Worm (Caenorhabditis elegans) whole organism, L4 larva: ENCODE measurements around the gene tbx-2.

Source experiments
- D1046.2 ChIP-seq: fragments of 200-800 bp; sonication (Bioruptor generic); IDR thresholded peaks from 2 replicates; pipeline ENCODE4 v1.3.6; 2022; ENCODE audit warnings: missing genetic modification characterization, missing compliant biosample characterization
- F26F4.8 ChIP-seq: fragments of 200-800 bp; sonication (Bioruptor generic); conservative IDR thresholded peaks from 2 replicates; pipeline ENCODE4 v1.3.6; 2022; ENCODE audit warnings: missing genetic modification characterization, missing compliant biosample characterization
- F49E8.2 ChIP-seq: sonication (generic microtip); optimal IDR thresholded peaks from 2 replicates; lab custom pipeline; 2016; ENCODE audit warnings: missing compliant biosample characterization, mild to moderate bottlenecking, missing genetic modification characterization, borderline replicate concordance
- R02D3.7 ChIP-seq: fragments of 150-350 bp; sonication (generic microtip); optimal IDR thresholded peaks from 3 replicates; lab custom pipeline; 2014; ENCODE audit warnings: missing biosample characterization, missing genetic modification characterization
- T26A8.4 ChIP-seq: fragments of 200-800 bp; sonication (Bioruptor generic); IDR thresholded peaks from 2 replicates; pipeline ENCODE4 v1.3.6; 2022; ENCODE audit warnings: missing genetic modification characterization, missing compliant biosample characterization
- Y105C5A.15 ChIP-seq: fragments of 200-800 bp; sonication (Bioruptor generic); IDR thresholded peaks from 2 replicates; pipeline ENCODE4 v1.3.6; 2022; ENCODE audit warnings: missing genetic modification characterization, missing compliant biosample characterization
- Y5F2A.4 ChIP-seq: fragments of 200-800 bp; sonication (Bioruptor generic); optimal IDR thresholded peaks from 2 replicates; lab custom pipeline; 2018; ENCODE audit warnings: mild to moderate bottlenecking, missing genetic modification characterization, missing compliant biosample characterization
- ZK546.5 ChIP-seq, 2 experiments: sonication (generic microtip); optimal IDR thresholded peaks; 2 replicates each; lab custom pipeline; 2017; ENCODE audit warnings: missing biosample characterization in 2 of 2, missing genetic modification characterization in 2 of 2
- aha-1 ChIP-seq: fragments of 150-350 bp; peaks from one replicate; lab custom pipeline; 2014; ENCODE audit warnings: missing biosample characterization, missing genetic modification characterization
- attf-4 ChIP-seq: sonication (generic microtip); optimal IDR thresholded peaks from 3 replicates; lab custom pipeline; 2017; ENCODE audit warnings: missing biosample characterization, missing genetic modification characterization
- ceh-20 ChIP-seq: fragments of 200-800 bp; sonication (Bioruptor generic); IDR thresholded peaks from 2 replicates; pipeline ENCODE4 v1.3.6; 2022; ENCODE audit warnings: missing genetic modification reagents, missing genetic modification characterization, missing compliant biosample characterization
- ceh-28 ChIP-seq: fragments of 150-350 bp; optimal IDR thresholded peaks from 2 replicates; lab custom pipeline; 2014; ENCODE audit warnings: missing biosample characterization, missing genetic modification reagents, missing genetic modification characterization
- ceh-44 ChIP-seq: fragments of 200-800 bp; sonication (Bioruptor generic); IDR thresholded peaks from 2 replicates; pipeline ENCODE4 v1.3.6; 2022; ENCODE audit warnings: missing genetic modification reagents, missing genetic modification characterization, missing compliant biosample characterization
- cey-2 ChIP-seq: sonication (generic microtip); optimal IDR thresholded peaks from 3 replicates; lab custom pipeline; 2017; ENCODE audit warnings: missing genetic modification characterization, mild to moderate bottlenecking, missing compliant biosample characterization, antibody characterized with exemption, borderline replicate concordance; ENCODE audit not compliant: insufficient read depth
- daf-16 ChIP-seq, 3 experiments: sonication (generic microtip); optimal IDR thresholded peaks; 2 replicates each; lab custom pipeline; 2016 to 2017; ENCODE audit warnings: missing genetic modification characterization in 3 of 3, missing genetic modification reagents in 3 of 3, mild to moderate bottlenecking in 2 of 3, missing compliant biosample characterization in 2 of 3, missing biosample characterization in 1 of 3, moderate library complexity in 1 of 3
- daf-8 ChIP-seq: fragments of 200-800 bp; sonication (Bioruptor generic); IDR thresholded peaks from 2 replicates; pipeline ENCODE4 v1.3.6; 2022; ENCODE audit warnings: missing genetic modification characterization, missing compliant biosample characterization
- dmd-6 ChIP-seq: fragments of 200-800 bp; sonication (Bioruptor generic); IDR thresholded peaks from 2 replicates; pipeline ENCODE4 v1.3.6; 2022; ENCODE audit warnings: missing genetic modification reagents, missing genetic modification characterization, missing compliant biosample characterization
- dmd-8 ChIP-seq: fragments of 200-800 bp; sonication (Bioruptor generic); IDR thresholded peaks from 2 replicates; pipeline ENCODE4 v1.3.6; 2022; ENCODE audit warnings: missing genetic modification characterization, missing compliant biosample characterization
- egl-43 ChIP-seq: fragments of 200-800 bp; sonication (Bioruptor generic); IDR thresholded peaks from 2 replicates; pipeline ENCODE4 v1.3.6; 2022; ENCODE audit warnings: missing genetic modification reagents, missing genetic modification characterization, missing compliant biosample characterization
- fos-1 ChIP-seq: fragments of 150-350 bp; optimal IDR thresholded peaks from 2 replicates; lab custom pipeline; 2014; ENCODE audit warnings: missing biosample characterization, missing genetic modification characterization
- hif-1 ChIP-seq, 2 experiments: sonication (generic microtip); optimal IDR thresholded peaks; 2 replicates each; lab custom pipeline; 2016 to 2017; ENCODE audit warnings: missing compliant biosample characterization in 2 of 2, missing genetic modification characterization in 2 of 2, missing genetic modification reagents in 2 of 2, missing genotype in 2 of 2, mild to moderate bottlenecking in 1 of 2
- hlh-11 ChIP-seq: fragments of 200-800 bp; sonication (Bioruptor generic); optimal IDR thresholded peaks from 2 replicates; lab custom pipeline; 2018; ENCODE audit warnings: mild to moderate bottlenecking, missing genetic modification characterization, missing compliant biosample characterization
- hlh-30 ChIP-seq: sonication (generic microtip); optimal IDR thresholded peaks from 2 replicates; lab custom pipeline; 2017; ENCODE audit warnings: antibody characterized with exemption, mild to moderate bottlenecking, missing genetic modification characterization, missing compliant biosample characterization; ENCODE audit not compliant: insufficient read depth
- hmg-1.1 ChIP-seq: fragments of 200-800 bp; sonication (Bioruptor generic); IDR thresholded peaks from 2 replicates; pipeline ENCODE4 v1.3.6; 2022; ENCODE audit warnings: missing genetic modification reagents, missing genetic modification characterization, missing compliant biosample characterization
- lin-1 ChIP-seq: fragments of 200-800 bp; sonication (Bioruptor generic); IDR thresholded peaks from 2 replicates; pipeline ENCODE4 v1.3.6; 2022; ENCODE audit warnings: missing genetic modification reagents, missing genetic modification characterization, missing compliant biosample characterization
- lin-15B ChIP-seq: fragments of 150-350 bp; sonication (generic microtip); optimal IDR thresholded peaks from 3 replicates; lab custom pipeline; 2014; ENCODE audit warnings: missing biosample characterization, missing genetic modification characterization
- lin-39 ChIP-seq: fragments of 150-350 bp; optimal IDR thresholded peaks from 2 replicates; lab custom pipeline; 2014; ENCODE audit warnings: missing biosample characterization, missing genetic modification reagents, missing genetic modification characterization
- lir-3 ChIP-seq: sonication (generic microtip); optimal IDR thresholded peaks from 2 replicates; lab custom pipeline; 2016; ENCODE audit warnings: mild to moderate bottlenecking, missing genetic modification characterization, missing compliant biosample characterization
- lsy-2 ChIP-seq, 2 experiments: fragments of 150-350 bp in 1 of 2; sonication (generic microtip) in 1 of 2; optimal IDR thresholded peaks; 2 replicates each; lab custom pipeline; 2014 to 2017; ENCODE audit warnings: missing biosample characterization in 2 of 2, missing genetic modification characterization in 2 of 2
- mes-2 ChIP-seq: sonication (generic microtip); optimal IDR thresholded peaks from 2 replicates; lab custom pipeline; 2016; ENCODE audit warnings: missing genotype, mild to moderate bottlenecking, missing genetic modification characterization, missing compliant biosample characterization; ENCODE audit not compliant: poor library complexity, severe bottlenecking
- mxl-2 ChIP-seq: fragments of 200-800 bp; sonication (Bioruptor generic); conservative IDR thresholded peaks from 2 replicates; pipeline ENCODE4 v1.3.6; 2022; ENCODE audit warnings: missing genetic modification reagents, missing genetic modification characterization, missing compliant biosample characterization
- nhr-10 ChIP-seq: fragments of 150-350 bp; optimal IDR thresholded peaks from 2 replicates; lab custom pipeline; 2014; ENCODE audit warnings: missing biosample characterization, missing genetic modification characterization
- nhr-11 ChIP-seq: fragments of 150-350 bp; optimal IDR thresholded peaks from 2 replicates; lab custom pipeline; 2014; ENCODE audit warnings: missing biosample characterization, missing genetic modification characterization
- nhr-111 ChIP-seq: fragments of 200-800 bp; sonication (Bioruptor generic); optimal IDR thresholded peaks from 2 replicates; lab custom pipeline; 2018; ENCODE audit warnings: mild to moderate bottlenecking, missing genetic modification characterization, missing compliant biosample characterization
- nhr-28 ChIP-seq: fragments of 150-350 bp; optimal IDR thresholded peaks from 2 replicates; lab custom pipeline; 2014; ENCODE audit warnings: missing biosample characterization, missing genetic modification characterization
- nhr-42 ChIP-seq: fragments of 200-800 bp; sonication (Bioruptor generic); IDR thresholded peaks from 2 replicates; pipeline ENCODE4 v1.3.6; 2022; ENCODE audit warnings: missing genetic modification characterization, missing compliant biosample characterization
- nhr-77 ChIP-seq: fragments of 150-350 bp; optimal IDR thresholded peaks from 2 replicates; lab custom pipeline; 2014; ENCODE audit warnings: missing biosample characterization, missing genetic modification characterization
- pha-4 ChIP-seq, 2 experiments: fragments of 150-350 bp in 1 of 2; fragments of 200-800 bp in 1 of 2; sonication (Bioruptor generic) in 1 of 2; IDR thresholded peaks in 1 of 2; optimal IDR thresholded peaks in 1 of 2; 2 replicates each; pipeline versions ENCODE4 v1.3.6 to Lab custom; 2014 to 2022; ENCODE audit warnings: missing genetic modification characterization in 2 of 2, missing genetic modification reagents in 2 of 2, missing biosample characterization in 1 of 2, missing compliant biosample characterization in 1 of 2
- saeg-2 ChIP-seq: fragments of 200-800 bp; sonication (Bioruptor generic); IDR thresholded peaks from 2 replicates; pipeline ENCODE4 v1.3.6; 2022; ENCODE audit warnings: missing genetic modification reagents, missing genetic modification characterization, missing compliant biosample characterization
- set-16 ChIP-seq: fragments of 200-800 bp; sonication (Bioruptor generic); IDR thresholded peaks from 2 replicates; pipeline ENCODE4 v1.3.6; 2022; ENCODE audit warnings: missing genetic modification reagents, missing genetic modification characterization, missing compliant biosample characterization
- snpc-4 ChIP-seq: fragments of 150-350 bp; optimal IDR thresholded peaks from 2 replicates; lab custom pipeline; 2014; ENCODE audit warnings: missing biosample characterization, missing genetic modification characterization
- spr-1 ChIP-seq: sonication (generic microtip); optimal IDR thresholded peaks from 2 replicates; lab custom pipeline; 2016; ENCODE audit warnings: mild to moderate bottlenecking, missing genetic modification characterization, missing compliant biosample characterization
- unc-130 ChIP-seq: sonication (generic microtip); optimal IDR thresholded peaks from 2 replicates; lab custom pipeline; 2016; ENCODE audit warnings: missing genetic modification reagents, missing genetic modification characterization, missing compliant biosample characterization
- unc-39 ChIP-seq: sonication (generic microtip); optimal IDR thresholded peaks from 2 replicates; lab custom pipeline; 2017; ENCODE audit warnings: missing biosample characterization, missing genetic modification characterization
- unc-62 ChIP-seq, 3 experiments: fragments of 150-350 bp in 1 of 3; sonication (generic microtip); optimal IDR thresholded peaks in 2 of 3; peaks in 1 of 3; 1 replicate in 1 of 3; 2 replicates in 2 of 3; lab custom pipeline; 2014 to 2017; ENCODE audit warnings: missing biosample characterization in 3 of 3, missing genetic modification characterization in 3 of 3, missing genetic modification reagents in 3 of 3, missing genotype in 1 of 3
- zag-1 ChIP-seq: fragments of 150-350 bp; optimal IDR thresholded peaks from 2 replicates; lab custom pipeline; 2014; ENCODE audit warnings: missing biosample characterization, missing genetic modification characterization
- zfp-2 ChIP-seq: sonication (generic microtip); optimal IDR thresholded peaks from 2 replicates; lab custom pipeline; 2016; ENCODE audit warnings: mild to moderate bottlenecking, missing genetic modification characterization, missing compliant biosample characterization
- zip-2 ChIP-seq: fragments of 150-350 bp; optimal IDR thresholded peaks from 2 replicates; lab custom pipeline; 2014; ENCODE audit warnings: missing biosample characterization, missing genetic modification characterization
- ztf-11 ChIP-seq: fragments of 150-350 bp; optimal IDR thresholded peaks from 2 replicates; lab custom pipeline; 2014; ENCODE audit warnings: missing biosample characterization, missing genetic modification characterization
- ztf-7 ChIP-seq: fragments of 150-350 bp; optimal IDR thresholded peaks from 2 replicates; lab custom pipeline; 2014; ENCODE audit warnings: missing biosample characterization, missing genetic modification characterization

Gene tbx-2

ce11 chrIII:5172470-5172869, 36.4 kb upstream of the tbx-2 start, which contains the start of gene K10D2.5 (continued):
- TF ChIP-seq T26A8.4 (GFP tag; lab: Robert Waterston, UW) (peak; percentile 80), fos-1 (no peak), hmg-1.1 (GFP tag; lab: Robert Waterston, UW) (peak; percentile 85), unc-39 (tag; lab: Kevin White, UChicago) (no peak), hif-1 (tag; optimal IDR thresholded peaks at IDR 0.05; lab: Kevin White, UChicago) (peak in 1 of 2 experiments; percentile 96), daf-16 (GFP tag; optimal IDR thresholded peaks at IDR 0.05; lab: Kevin White, UChicago) (peak in 1 of 2 experiments; percentile 71), daf-16 (tag; optimal IDR thresholded peaks at IDR 0.05; lab: Kevin White, UChicago) (peak; percentile 42), cey-2 (no peak), lir-3 (tag; lab: Kevin White, UChicago) (peak; percentile 4), hlh-30 (tag; lab: Kevin White, UChicago) (peak; percentile 71), ztf-7 (no peak), nhr-10 (tag; lab: Kevin White, UChicago) (no peak), dmd-6 (peak; percentile 91), lin-39 (tag; lab: Kevin White, UChicago) (no peak), nhr-111 (no peak), set-16 (GFP tag; lab: Robert Waterston, UW) (peak; percentile 68), spr-1 (tag; lab: Kevin White, UChicago) (peak; percentile 43), unc-130 (peak; percentile 98), attf-4 (no peak), pha-4 (GFP tag; IDR thresholded peaks at IDR 0.05; lab: Robert Waterston, UW) (no peak), pha-4 (tag; optimal IDR thresholded peaks at IDR 0.05; lab: Kevin White, UChicago) (peak; percentile 60), aha-1 (tag; lab: Kevin White, UChicago) (peak; percentile 85), nhr-28 (tag; lab: Kevin White, UChicago) (peak; percentile 72), ztf-11 (tag; lab: Kevin White, UChicago) (no peak), zip-2 (tag; lab: Kevin White, UChicago) (no peak), lin-15B (tag; lab: Kevin White, UChicago) (peak; percentile 90), ceh-20 (GFP tag; lab: Robert Waterston, UW) (peak; percentile 93), F26F4.8 (no peak), ceh-44 (GFP tag; lab: Robert Waterston, UW) (peak; percentile 99), R02D3.7 (no peak), zag-1 (tag; lab: Kevin White, UChicago) (no peak), lsy-2 (tag; optimal IDR thresholded peaks at IDR 0.05; lab: Kevin White, UChicago) (peak; percentile 72 to 92), lin-1 (GFP tag; lab: Robert Waterston, UW) (peak; percentile 54), snpc-4 (tag; lab: Kevin White, UChicago) (no peak), daf-8 (GFP tag; lab: Robert Waterston, UW) (no peak), zfp-2 (tag; lab: Kevin White, UChicago) (peak; percentile 40), Y105C5A.15 (GFP tag; lab: Robert Waterston, UW) (peak; percentile 87; the same call in 1 of the 2 replicates), ceh-28 (tag; lab: Kevin White, UChicago) (no peak), Y5F2A.4 (no peak), mxl-2 (GFP tag; lab: Robert Waterston, UW) (peak; percentile 83; the same call in 1 of the 2 replicates), nhr-42 (peak; percentile 81; the same call in 1 of the 2 replicates), nhr-11 (tag; lab: Kevin White, UChicago) (peak; percentile 84), egl-43 (peak; percentile 83), unc-62 (GFP tag; optimal IDR thresholded peaks at IDR 0.05 in 1 of 2; lab: Kevin White, UChicago) (peak in 1 of 2 experiments; percentile 91), unc-62 (tag; optimal IDR thresholded peaks at IDR 0.05; lab: Kevin White, UChicago) (no peak), F49E8.2 (tag; lab: Kevin White, UChicago) (peak; percentile 82), mes-2 (tag; lab: Kevin White, UChicago) (peak; percentile 100), hlh-11 (tag; lab: Kevin White, UChicago) (peak; percentile 76), nhr-77 (tag; lab: Kevin White, UChicago) (peak; percentile 87), ZK546.5 (tag; optimal IDR thresholded peaks at IDR 0.05; lab: Kevin White, UChicago) (no peak), D1046.2 (peak; percentile 95), dmd-8 (GFP tag; lab: Robert Waterston, UW) (no peak), saeg-2 (0 out of 2 replicates have a peak, but pooled peaks have one; percentile 60)
